Worm (Caenorhabditis elegans) whole organism, mixed stage, embryonic: ENCODE measurements around the gene F25H9.2.

Source experiments
- elt-3 ChIP-seq: fragments of 150-350 bp; optimal IDR thresholded peaks from 2 replicates; lab custom pipeline; 2014; ENCODE audit warnings: missing biosample characterization, missing genetic modification characterization
- hlh-1 ChIP-seq: fragments of 150-350 bp; optimal IDR thresholded peaks from 2 replicates; lab custom pipeline; 2014; ENCODE audit warnings: missing biosample characterization, missing genetic modification reagents, missing genetic modification characterization
- lin-13 ChIP-seq: fragments of 150-350 bp; optimal IDR thresholded peaks from 2 replicates; lab custom pipeline; 2014; ENCODE audit warnings: missing biosample characterization, missing genetic modification characterization
- lsy-2 ChIP-seq: fragments of 150-350 bp; optimal IDR thresholded peaks from 2 replicates; lab custom pipeline; 2014; ENCODE audit warnings: missing biosample characterization, missing genetic modification characterization
- mls-2 ChIP-seq: sonication (generic microtip); optimal IDR thresholded peaks from 2 replicates; lab custom pipeline; 2016; ENCODE audit warnings: mild to moderate bottlenecking, missing genetic modification characterization, moderate library complexity, missing compliant biosample characterization
- snpc-4 ChIP-seq: fragments of 150-350 bp; optimal IDR thresholded peaks from 2 replicates; lab custom pipeline; 2014; ENCODE audit warnings: missing biosample characterization, missing genetic modification characterization
- sptf-1 ChIP-seq: sonication (generic microtip); optimal IDR thresholded peaks from 2 replicates; lab custom pipeline; 2017; ENCODE audit warnings: mild to moderate bottlenecking, missing genetic modification characterization, moderate library complexity, missing compliant biosample characterization
- unc-120 ChIP-seq: sonication (generic microtip); optimal IDR thresholded peaks from 2 replicates; lab custom pipeline; 2017; ENCODE audit warnings: missing genetic modification characterization, missing compliant biosample characterization; ENCODE audit not compliant: poor library complexity, severe bottlenecking
- unc-39 ChIP-seq: fragments of 150-350 bp; optimal IDR thresholded peaks from 2 replicates; lab custom pipeline; 2014; ENCODE audit warnings: missing biosample characterization, missing genetic modification characterization
- unc-62 ChIP-seq: fragments of 150-350 bp; optimal IDR thresholded peaks from 2 replicates; lab custom pipeline; 2014; ENCODE audit warnings: missing biosample characterization, missing genetic modification reagents, missing genetic modification characterization

DNA sequence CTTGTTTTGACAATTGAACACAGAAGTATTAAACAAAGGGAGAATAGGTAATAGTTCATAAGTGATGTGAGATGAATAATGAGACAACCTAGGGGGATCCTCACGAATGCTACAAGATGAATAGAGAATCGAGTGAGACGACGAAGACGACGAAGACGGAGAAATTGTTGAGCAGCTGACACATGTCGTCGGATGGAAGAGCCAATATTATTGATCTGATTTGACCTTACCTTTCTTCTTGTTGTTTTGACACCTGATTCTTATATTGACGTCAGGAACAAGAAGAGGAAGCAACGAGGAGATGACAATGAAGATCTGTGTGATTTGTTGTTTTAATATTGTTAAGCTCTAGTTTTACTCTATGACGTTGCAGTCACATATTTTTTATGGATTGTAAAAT lies 15.6 kb downstream of the F25H9.2 start, which contains the start of gene T10G3.1:
- TF ChIP-seq hlh-1 (peak; percentile 97), sptf-1 (tag; lab: Kevin White, UChicago) (no peak), unc-39 (tag; lab: Kevin White, UChicago) (no peak), elt-3 (tag; lab: Kevin White, UChicago) (no peak), lin-13 (tag; lab: Kevin White, UChicago) (no peak), unc-120 (tag; lab: Kevin White, UChicago) (no peak), unc-62 (peak; percentile 79), mls-2 (tag; lab: Kevin White, UChicago) (no peak), snpc-4 (tag; lab: Kevin White, UChicago) (no peak), lsy-2 (tag; lab: Kevin White, UChicago) (no peak)
